Fruit fly (Drosophila melanogaster) whole organism, embryonic: ENCODE results near the gene Gcn5.

Experiments
- ATbp ChIP-seq: fragments of 200-800 bp; sonication (Bioruptor generic); optimal IDR thresholded peaks from 2 replicates; lab custom pipeline; 2017; ENCODE audit warnings: missing biosample characterization, mild to moderate bottlenecking, missing genetic modification characterization, missing genetic modification reagents
- Atf6 ChIP-seq: fragments of 200-800 bp; sonication (Bioruptor generic); IDR thresholded peaks from 2 replicates; pipeline ENCODE4 v1.3.6; 2022; ENCODE audit warnings: missing biosample characterization, missing genetic modification characterization
- B-H1 ChIP-seq: fragments of 200-800 bp; sonication (Bioruptor generic); IDR thresholded peaks from 3 replicates; pipeline ENCODE4 v1.3.6; 2022; ENCODE audit warnings: missing biosample characterization, missing genetic modification characterization
- CG10979 ChIP-seq: fragments of 200-800 bp; sonication (Bioruptor generic); optimal IDR thresholded peaks from 2 replicates; lab custom pipeline; 2018; ENCODE audit warnings: missing biosample characterization, mild to moderate bottlenecking, missing genetic modification characterization, moderate library complexity
- CG12071 ChIP-seq: fragments of 200-800 bp; sonication (Bioruptor generic); optimal IDR thresholded peaks from 3 replicates; lab custom pipeline; 2018; ENCODE audit warnings: missing biosample characterization, mild to moderate bottlenecking, missing genetic modification characterization
- CG13775 ChIP-seq: fragments of 200-800 bp; sonication (Bioruptor generic); optimal IDR thresholded peaks from 3 replicates; lab custom pipeline; 2017; ENCODE audit warnings: missing biosample characterization, mild to moderate bottlenecking, missing genetic modification characterization
- CG14441 ChIP-seq: fragments of 200-800 bp; sonication (Bioruptor generic); IDR thresholded peaks from 2 replicates; pipeline ENCODE4 v1.3.6; 2022; ENCODE audit warnings: missing biosample characterization, missing genetic modification characterization
- CG1647 ChIP-seq: fragments of 200-800 bp; sonication (Bioruptor generic); optimal IDR thresholded peaks from 3 replicates; lab custom pipeline; 2016; ENCODE audit warnings: missing biosample characterization, missing genetic modification characterization
- CG16813 ChIP-seq: fragments of 200-800 bp; sonication (Bioruptor generic); IDR thresholded peaks from 3 replicates; pipeline ENCODE4 v1.3.6; 2022; ENCODE audit warnings: missing biosample characterization, missing genetic modification characterization; ENCODE audit not compliant: partially characterized antibody
- CG17359 ChIP-seq: fragments of 200-800 bp; sonication (Bioruptor generic); optimal IDR thresholded peaks from 3 replicates; lab custom pipeline; 2018; ENCODE audit warnings: missing biosample characterization, mild to moderate bottlenecking, missing genetic modification characterization, moderate library complexity
- CG17385 ChIP-seq: fragments of 200-800 bp; sonication (Bioruptor generic); optimal IDR thresholded peaks from 3 replicates; lab custom pipeline; 2018; ENCODE audit warnings: missing biosample characterization, mild to moderate bottlenecking, missing genetic modification characterization
- CG17612 ChIP-seq: fragments of 200-800 bp; sonication (Bioruptor generic); IDR thresholded peaks from 2 replicates; pipeline ENCODE4 v1.3.6; 2022; ENCODE audit warnings: missing biosample characterization, missing genetic modification characterization
- CG1832 ChIP-seq: fragments of 200-800 bp; sonication (Bioruptor generic); optimal IDR thresholded peaks from 2 replicates; lab custom pipeline; 2017; ENCODE audit warnings: missing biosample characterization, mild to moderate bottlenecking, missing genetic modification characterization, inconsistent platforms
- CG31365 ChIP-seq: fragments of 200-800 bp; sonication (Bioruptor generic); optimal IDR thresholded peaks from 2 replicates; lab custom pipeline; 2018; ENCODE audit warnings: missing biosample characterization, mild to moderate bottlenecking, missing genetic modification characterization
- CG3847 ChIP-seq: fragments of 200-800 bp; sonication (Bioruptor generic); IDR thresholded peaks from 2 replicates; pipeline ENCODE4 v1.3.6; 2022; ENCODE audit warnings: missing biosample characterization, missing genetic modification characterization
- CG4424 ChIP-seq: fragments of 200-800 bp; sonication (Bioruptor generic); optimal IDR thresholded peaks from 3 replicates; lab custom pipeline; 2016; ENCODE audit warnings: missing biosample characterization, missing genetic modification characterization
- CG6272 ChIP-seq: fragments of 200-800 bp; sonication (Bioruptor generic); IDR thresholded peaks from 2 replicates; pipeline ENCODE4 v1.3.6; 2022; ENCODE audit warnings: missing biosample characterization, missing genetic modification characterization
- CG8765 ChIP-seq: fragments of 200-800 bp; sonication (Bioruptor generic); IDR thresholded peaks from 2 replicates; pipeline ENCODE4 v1.3.6; 2022; ENCODE audit warnings: missing biosample characterization, missing genetic modification characterization
- Dll ChIP-seq: fragments of 200-800 bp; sonication (Bioruptor generic); IDR thresholded peaks from 4 replicates; pipeline ENCODE4 v1.3.6; 2022; ENCODE audit warnings: missing biosample characterization, missing genetic modification characterization; ENCODE audit not compliant: partially characterized antibody
- Doc3 ChIP-seq: fragments of 200-800 bp; sonication (Bioruptor generic); IDR thresholded peaks from 3 replicates; pipeline ENCODE4 v1.3.6; 2022; ENCODE audit warnings: missing biosample characterization, missing genetic modification characterization; ENCODE audit not compliant: partially characterized antibody
- H2.0 ChIP-seq: fragments of 200-800 bp; sonication (Bioruptor generic); IDR thresholded peaks from 2 replicates; pipeline ENCODE4 v1.3.6; 2022; ENCODE audit warnings: missing biosample characterization, missing genetic modification characterization
- Hr3 ChIP-seq: fragments of 200-800 bp; sonication (Bioruptor generic); optimal IDR thresholded peaks from 3 replicates; lab custom pipeline; 2016; ENCODE audit warnings: missing biosample characterization, missing genetic modification characterization
- MESR4 ChIP-seq: fragments of 200-800 bp; sonication (Bioruptor generic); optimal IDR thresholded peaks from 2 replicates; lab custom pipeline; 2018; ENCODE audit warnings: missing biosample characterization, mild to moderate bottlenecking, missing genetic modification characterization, moderate library complexity
- MTF-1 ChIP-seq: fragments of 200-800 bp; sonication (Bioruptor generic); optimal IDR thresholded peaks from 2 replicates; lab custom pipeline; 2018; ENCODE audit warnings: missing biosample characterization, mild to moderate bottlenecking, missing genetic modification characterization, borderline replicate concordance
- Mad ChIP-seq: fragments of 200-800 bp; sonication (Bioruptor generic); optimal IDR thresholded peaks from 2 replicates; lab custom pipeline; 2016; ENCODE audit warnings: missing biosample characterization, missing genetic modification characterization
- Mes4 ChIP-seq: fragments of 200-800 bp; sonication (Bioruptor generic); optimal IDR thresholded peaks from 2 replicates; lab custom pipeline; 2016; ENCODE audit warnings: missing biosample characterization, missing genetic modification characterization
- Neu2 ChIP-seq: fragments of 200-800 bp; sonication (Bioruptor generic); optimal IDR thresholded peaks from 3 replicates; lab custom pipeline; 2016; ENCODE audit warnings: missing biosample characterization, missing genetic modification characterization, borderline replicate concordance
- Sry-δ ChIP-seq: fragments of 200-800 bp; sonication (Bioruptor generic); optimal IDR thresholded peaks from 2 replicates; lab custom pipeline; 2016; ENCODE audit warnings: missing biosample characterization, missing genetic modification characterization
- TFAM ChIP-seq: fragments of 200-800 bp; sonication (Bioruptor generic); optimal IDR thresholded peaks from 2 replicates; lab custom pipeline; 2017; ENCODE audit warnings: missing biosample characterization, missing genetic modification characterization, inconsistent platforms
- Taf1 ChIP-seq: fragments of 200-800 bp; sonication (Bioruptor generic); IDR thresholded peaks from 2 replicates; pipeline ENCODE4 v1.3.6; 2022; ENCODE audit warnings: missing biosample characterization, missing genetic modification characterization
- chn ChIP-seq: fragments of 200-800 bp; sonication (Bioruptor generic); optimal IDR thresholded peaks from 2 replicates; lab custom pipeline; 2016; ENCODE audit warnings: missing biosample characterization, missing genetic modification characterization
- ci ChIP-seq: fragments of 200-800 bp; sonication (Bioruptor generic); IDR thresholded peaks from 3 replicates; pipeline ENCODE4 v1.3.6; 2022; ENCODE audit warnings: missing biosample characterization, missing genetic modification characterization
- ems ChIP-seq: fragments of 200-800 bp; sonication (Bioruptor generic); optimal IDR thresholded peaks from 3 replicates; lab custom pipeline; 2016; ENCODE audit warnings: missing biosample characterization, missing genetic modification characterization
- eve ChIP-seq, 2 experiments: fragments of >200 bp; optimal IDR thresholded peaks; 2 replicates each; lab custom pipeline; 2017; ENCODE audit warnings: missing biosample characterization in 2 of 2, missing genetic modification characterization in 2 of 2
- fd102C ChIP-seq: fragments of 200-800 bp; sonication (Bioruptor generic); optimal IDR thresholded peaks from 2 replicates; lab custom pipeline; 2018; ENCODE audit warnings: missing biosample characterization, mild to moderate bottlenecking, missing genetic modification characterization, moderate library complexity
- fd96Cb ChIP-seq: fragments of 200-800 bp; sonication (Bioruptor generic); optimal IDR thresholded peaks from 2 replicates; lab custom pipeline; 2018; ENCODE audit warnings: missing biosample characterization, mild to moderate bottlenecking, missing genetic modification characterization, moderate library complexity
- gfzf ChIP-seq: fragments of 200-800 bp; sonication (Bioruptor generic); optimal IDR thresholded peaks from 2 replicates; lab custom pipeline; 2016; ENCODE audit warnings: missing biosample characterization, mild to moderate bottlenecking, missing genetic modification characterization, moderate library complexity
- gsb ChIP-seq: fragments of 200-800 bp; sonication (Bioruptor generic); IDR thresholded peaks from 2 replicates; pipeline ENCODE4 v1.3.6; 2022; ENCODE audit warnings: missing biosample characterization, missing genetic modification characterization
- gsb-n ChIP-seq: fragments of 200-800 bp; sonication (Bioruptor generic); optimal IDR thresholded peaks from 3 replicates; lab custom pipeline; 2018; ENCODE audit warnings: missing biosample characterization, mild to moderate bottlenecking, missing genetic modification characterization
- hb ChIP-seq: fragments of 200-800 bp; sonication (Bioruptor generic); IDR thresholded peaks from 3 replicates; pipeline ENCODE4 v1.3.6; 2022; ENCODE audit warnings: missing biosample characterization, missing genetic modification characterization; ENCODE audit not compliant: partially characterized antibody
- lola ChIP-seq, 3 experiments: fragments of >200 bp in 2 of 3; fragments of 200-800 bp in 1 of 3; sonication (Bioruptor generic) in 1 of 3; optimal IDR thresholded peaks; 2 replicates each; lab custom pipeline; 2017 to 2019; ENCODE audit warnings: missing biosample characterization in 3 of 3, missing genetic modification characterization in 3 of 3, mild to moderate bottlenecking in 1 of 3, moderate library complexity in 1 of 3
- nerfin-2 ChIP-seq: fragments of 200-800 bp; sonication (Bioruptor generic); IDR thresholded peaks from 2 replicates; pipeline ENCODE4 v1.3.6; 2022; ENCODE audit warnings: missing biosample characterization, missing genetic modification characterization; ENCODE audit not compliant: partially characterized antibody
- nom ChIP-seq: fragments of 200-800 bp; sonication (Bioruptor generic); optimal IDR thresholded peaks from 2 replicates; lab custom pipeline; 2017; ENCODE audit warnings: missing biosample characterization, missing genetic modification characterization, mild to moderate bottlenecking, moderate library complexity, missing genetic modification reagents
- pho ChIP-seq: fragments of 200-800 bp; sonication (Bioruptor generic); optimal IDR thresholded peaks from 2 replicates; lab custom pipeline; 2016; ENCODE audit warnings: missing biosample characterization, missing genetic modification characterization
- shn ChIP-seq: fragments of 200-800 bp; sonication (Bioruptor generic); optimal IDR thresholded peaks from 3 replicates; lab custom pipeline; 2016; ENCODE audit warnings: missing biosample characterization, missing genetic modification characterization
- tx ChIP-seq: fragments of 200-800 bp; sonication (Bioruptor generic); optimal IDR thresholded peaks from 2 replicates; lab custom pipeline; 2016; ENCODE audit warnings: missing biosample characterization, missing genetic modification characterization
- unc-4 ChIP-seq: fragments of 200-800 bp; sonication (Bioruptor generic); IDR thresholded peaks from 2 replicates; pipeline ENCODE4 v1.3.6; 2022; ENCODE audit warnings: missing biosample characterization, missing genetic modification characterization; ENCODE audit not compliant: partially characterized antibody
- vnd ChIP-seq: fragments of 200-800 bp; sonication (Bioruptor generic); IDR thresholded peaks from 3 replicates; pipeline ENCODE4 v1.3.6; 2022; ENCODE audit warnings: missing biosample characterization, missing genetic modification characterization; ENCODE audit not compliant: partially characterized antibody
- wek ChIP-seq: fragments of 200-800 bp; sonication (Bioruptor generic); optimal IDR thresholded peaks from 3 replicates; lab custom pipeline; 2018; ENCODE audit warnings: missing biosample characterization, mild to moderate bottlenecking, missing genetic modification characterization, moderate library complexity
- zf30C ChIP-seq: fragments of 200-800 bp; sonication (Bioruptor generic); optimal IDR thresholded peaks from 3 replicates; lab custom pipeline; 2018; ENCODE audit warnings: missing biosample characterization, mild to moderate bottlenecking, missing genetic modification characterization

The Gcn5 gene

dm6 chr3L:12523941-12524340 lies at the start of gene Gcn5, which contains the start of gene ver (continued):
- TF ChIP-seq Hr3 (GFP tag; lab: Kevin White, UChicago) (peak; percentile 93), CG17612 (GFP tag; lab: Robert Waterston, UW) (peak; percentile 81), CG10979 (tag; lab: Kevin White, UChicago) (peak; percentile 87), MESR4 (peak; percentile 89), pho (peak; percentile 88), hb (GFP tag; lab: Robert Waterston, UW) (no peak), Mes4 (GFP tag; lab: Kevin White, UChicago) (peak; percentile 54), CG4424 (GFP tag; lab: Kevin White, UChicago) (peak; percentile 90), CG12071 (GFP tag; lab: Kevin White, UChicago) (peak; percentile 80), wek (GFP tag; lab: Kevin White, UChicago) (peak; percentile 52), Doc3 (GFP tag; lab: Robert Waterston, UW) (no peak), fd102C (GFP tag; lab: Kevin White, UChicago) (no peak), H2.0 (GFP tag; lab: Robert Waterston, UW) (peak; percentile 93), chn (GFP tag; lab: Kevin White, UChicago) (peak; percentile 90), CG8765 (peak; percentile 86), Mad (GFP tag; lab: Kevin White, UChicago) (peak; percentile 89), gfzf (GFP tag; lab: Kevin White, UChicago) (peak; percentile 48), Atf6 (GFP tag; lab: Robert Waterston, UW) (peak; percentile 89), ci (peak; percentile 96), ems (GFP tag; lab: Kevin White, UChicago) (peak; percentile 90), gsb (GFP tag; lab: Robert Waterston, UW) (peak; percentile 88), CG1647 (GFP tag; lab: Kevin White, UChicago) (peak; percentile 86), zf30C (GFP tag; lab: Kevin White, UChicago) (peak; percentile 50), CG6272 (GFP tag; lab: Robert Waterston, UW) (peak; percentile 94), lola (GFP tag; optimal IDR thresholded peaks at IDR 0.05; lab: Kevin White, UChicago) (peak in 1 of 3 experiments; percentile 86), Taf1 (GFP tag; lab: Robert Waterston, UW) (peak; percentile 81), nom (GFP tag; lab: Kevin White, UChicago) (peak; percentile 92), CG13775 (GFP tag; lab: Kevin White, UChicago) (peak; percentile 93), CG17385 (GFP tag; lab: Kevin White, UChicago) (peak; percentile 88), B-H1 (GFP tag; lab: Robert Waterston, UW) (peak; percentile 93), CG14441 (GFP tag; lab: Robert Waterston, UW) (peak; percentile 94), CG31365 (tag; lab: Kevin White, UChicago) (peak; percentile 65), CG1832 (GFP tag; lab: Kevin White, UChicago) (no peak), MTF-1 (GFP tag; lab: Kevin White, UChicago) (peak; percentile 71), Dll (no peak), fd96Cb (tag; lab: Kevin White, UChicago) (peak; percentile 91), Neu2 (no peak), CG16813 (no peak), nerfin-2 (GFP tag; lab: Robert Waterston, UW) (no peak), tx (GFP tag; lab: Kevin White, UChicago) (peak; percentile 83), vnd (GFP tag; lab: Robert Waterston, UW) (no peak), ATbp (GFP tag; lab: Kevin White, UChicago) (peak; percentile 85), gsb-n (tag; lab: Kevin White, UChicago) (no peak), CG17359 (tag; lab: Kevin White, UChicago) (peak; percentile 94), unc-4 (GFP tag; lab: Robert Waterston, UW) (no peak), Sry-δ (GFP tag; lab: Kevin White, UChicago) (peak; percentile 41), CG3847 (GFP tag; lab: Robert Waterston, UW) (peak; percentile 91), eve (GFP tag; optimal IDR thresholded peaks at IDR 0.05; lab: Kevin White, UChicago) (no peak), TFAM (GFP tag; lab: Kevin White, UChicago) (peak; percentile 53), shn (GFP tag; lab: Kevin White, UChicago) (peak; percentile 83)
